Fruit fly (Drosophila melanogaster): ENCODE results near the gene fbp.

Gene fbp

dm6 chr2L:19810642-19811041, 46.7 kb upstream of the fbp start:
- TF ChIP-seq CG17328 (GFP tag; IDR thresholded peaks at IDR 0.05) (peak; percentile 44; the same call in 1 of the 2 replicates), Poxn (GFP tag; IDR thresholded peaks at IDR 0.05) (no peak), Rx (GFP tag; IDR thresholded peaks at IDR 0.05) (no peak), Neu2 (GFP tag; optimal IDR thresholded peaks at IDR 0.05; ENCODE audit: borderline replicate concordance) (peak; percentile 20), sens (GFP tag) (peak; percentile 55), luna (GFP tag; optimal IDR thresholded peaks at IDR 0.05) (no peak), CG15514 (GFP tag; optimal IDR thresholded peaks at IDR 0.05) (no peak), BtbVII (GFP tag; optimal IDR thresholded peaks at IDR 0.05) (no peak), amos (GFP tag; IDR thresholded peaks at IDR 0.05; ENCODE audit: partially characterized antibody) (peak; percentile 32; the same call in 1 of the 2 replicates), bbx (GFP tag; IDR thresholded peaks at IDR 0.05; ENCODE audit: partially characterized antibody) (peak; percentile 36; the same call in 1 of the 2 replicates), gro (GFP tag; optimal IDR thresholded peaks at IDR 0.05) (no peak), zen (tag; optimal IDR thresholded peaks at IDR 0.05) (peak; percentile 47), CG6791 (GFP tag; IDR thresholded peaks at IDR 0.05; ENCODE audit: partially characterized antibody) (peak; percentile 58; the same call in 1 of the 3 replicates), pros (GFP tag; optimal IDR thresholded peaks at IDR 0.05) (peak; percentile 79), MESR4 (GFP tag; optimal IDR thresholded peaks at IDR 0.05) (no peak), insv (GFP tag; optimal IDR thresholded peaks at IDR 0.05) (peak in 1 of 2 experiments; percentile 45), Myb (GFP tag; optimal IDR thresholded peaks at IDR 0.05) (no peak), prd (optimal IDR thresholded peaks at IDR 0.05) (no peak), prd (GFP tag; IDR thresholded peaks at IDR 0.05) (peak; percentile 24; the same call in 1 of the 3 replicates), CG16813 (GFP tag; IDR thresholded peaks at IDR 0.05; ENCODE audit: partially characterized antibody) (peak; percentile 39; the same call in 1 of the 3 replicates), zfh1 (GFP tag; IDR thresholded peaks at IDR 0.05) (peak; percentile 65; the same call in 2 of the 3 replicates), CG15696 (tag; optimal IDR thresholded peaks at IDR 0.05) (peak; percentile 11), Opbp (GFP tag; IDR thresholded peaks at IDR 0.05; ENCODE audit: partially characterized antibody) (peak; percentile 30; the same call in 1 of the 3 replicates)

- TF ChIP-seq psq (GFP tag; optimal IDR thresholded peaks at IDR 0.05) = no peak
- no peak for TF ChIP-seq gsb-n (tag; optimal IDR thresholded peaks at IDR 0.05)
- peak; percentile 70 for TF ChIP-seq abd-A (tag; optimal IDR thresholded peaks at IDR 0.05)
- TF ChIP-seq bab2 (GFP tag; optimal IDR thresholded peaks at IDR 0.05) = no peak
- TF ChIP-seq MESR4 (GFP tag; optimal IDR thresholded peaks at IDR 0.05) = no peak
- no peak for TF ChIP-seq CG17385 (GFP tag; optimal IDR thresholded peaks at IDR 0.05)
- no peak for TF ChIP-seq CG17186 (GFP tag; optimal IDR thresholded peaks at IDR 0.05)
- TF ChIP-seq z (GFP tag; IDR thresholded peaks at IDR 0.05) = no peak
- no peak for TF ChIP-seq nom (GFP tag; optimal IDR thresholded peaks at IDR 0.05)
- TF ChIP-seq nerfin-1 (tag; optimal IDR thresholded peaks at IDR 0.05) = peak; percentile 87
- no peak for TF ChIP-seq ind (GFP tag; optimal IDR thresholded peaks at IDR 0.05)
- no peak for TF ChIP-seq zen (tag; optimal IDR thresholded peaks at IDR 0.05)
- TF ChIP-seq H15 (GFP tag; IDR thresholded peaks at IDR 0.05) = no peak
- no peak for TF ChIP-seq Doc2 (GFP tag; IDR thresholded peaks at IDR 0.05)
- TF ChIP-seq Ets65A (GFP tag) = peak; percentile 58
- TF ChIP-seq ewg (GFP tag; optimal IDR thresholded peaks at IDR 0.05) = peak; percentile 70
- no peak for TF ChIP-seq CG15601 (tag; optimal IDR thresholded peaks at IDR 0.05)
- peak; percentile 63 for TF ChIP-seq onecut (GFP tag; IDR thresholded peaks at IDR 0.05)
- no peak for TF ChIP-seq CG4360 (GFP tag; IDR thresholded peaks at IDR 0.05)
- TF ChIP-seq Hr51 (GFP tag; optimal IDR thresholded peaks at IDR 0.05) = no peak
- TF ChIP-seq CG11560 (tag; IDR thresholded peaks at IDR 0.05) = no peak
- TF ChIP-seq Trl (optimal IDR thresholded peaks at IDR 0.05) = peak; percentile 24 to 37
- no peak for TF ChIP-seq Trl (GFP tag; optimal IDR thresholded peaks at IDR 0.05)
- no peak for TF ChIP-seq CG7963 (GFP tag; IDR thresholded peaks at IDR 0.05; ENCODE audit: partially characterized antibody)
- TF ChIP-seq Sry-δ (GFP tag; optimal IDR thresholded peaks at IDR 0.05) = no peak
- TF ChIP-seq CG7357 (GFP tag; IDR thresholded peaks at IDR 0.05) = no peak
- no peak for TF ChIP-seq CG13123 (GFP tag; optimal IDR thresholded peaks at IDR 0.05)
- peak; percentile 91 for TF ChIP-seq cwo (GFP tag; optimal IDR thresholded peaks at IDR 0.05)
- TF ChIP-seq stc (GFP tag; IDR thresholded peaks at IDR 0.05) = no peak
Observed at dm6 chr2L:19809515-19810049, 45.6 kb upstream of the fbp start.
